Fruit fly (Drosophila melanogaster): ENCODE results near the gene GAPsec.

Gene GAPsec

dm6 chr3L:8633614-8634325, 10.1 kb upstream of the GAPsec start, which contains the start of gene Cdc6:
Gene Cdc6, minus strand, starts transcription at chr3L:8634069.
- TF ChIP-seq h (optimal IDR thresholded peaks at IDR 0.05), result no peak
- TF ChIP-seq Sin3A (optimal IDR thresholded peaks at IDR 0.05), result no peak
- no peak for TF ChIP-seq insv (optimal IDR thresholded peaks at IDR 0.05)
- no peak for TF ChIP-seq psq (optimal IDR thresholded peaks at IDR 0.05)

- TF ChIP-seq h (optimal IDR thresholded peaks at IDR 0.05) (no peak), psq (optimal IDR thresholded peaks at IDR 0.05) (no peak), Myc (optimal IDR thresholded peaks at IDR 0.05) (no peak), Sin3A (optimal IDR thresholded peaks at IDR 0.05) (no peak)
Observed at dm6 chr3L:8629701-8630343, 6.1 kb upstream of the GAPsec start.

dm6 chr3L:8628964-8629363, 5.3 kb upstream of the GAPsec start:
- TF ChIP-seq psq (optimal IDR thresholded peaks at IDR 0.05), result no peak
- TF ChIP-seq ttk (optimal IDR thresholded peaks at IDR 0.05), result no peak
- no peak for TF ChIP-seq insv (optimal IDR thresholded peaks at IDR 0.05)
- no peak for TF ChIP-seq h (optimal IDR thresholded peaks at IDR 0.05)
- TF ChIP-seq Sin3A (optimal IDR thresholded peaks at IDR 0.05), result no peak
- TF ChIP-seq Myc (optimal IDR thresholded peaks at IDR 0.05), result no peak

dm6 chr3L:8627839-8628827, 4.4 kb upstream of the GAPsec start:
- TF ChIP-seq h (optimal IDR thresholded peaks at IDR 0.05) (no peak), Sin3A (optimal IDR thresholded peaks at IDR 0.05) (no peak), ttk (optimal IDR thresholded peaks at IDR 0.05) (no peak), psq (optimal IDR thresholded peaks at IDR 0.05) (no peak), insv (optimal IDR thresholded peaks at IDR 0.05) (no peak), Myc (optimal IDR thresholded peaks at IDR 0.05) (no peak)

dm6 chr3L:8621465-8621864, 2.2 kb downstream of the GAPsec start:
- TF ChIP-seq h (optimal IDR thresholded peaks at IDR 0.05), result no peak
- no peak for TF ChIP-seq ttk (optimal IDR thresholded peaks at IDR 0.05)
- no peak for TF ChIP-seq insv (optimal IDR thresholded peaks at IDR 0.05)
- no peak for TF ChIP-seq psq (optimal IDR thresholded peaks at IDR 0.05)
- no peak for TF ChIP-seq Sin3A (optimal IDR thresholded peaks at IDR 0.05)
- TF ChIP-seq Myc (optimal IDR thresholded peaks at IDR 0.05), result no peak

dm6 chr3L:8619588-8619987, 4.1 kb downstream of the GAPsec start, which contains the start of gene S-Lap2:
Gene S-Lap2, plus strand, starts transcription at chr3L:8619888.
- no peak for TF ChIP-seq Sin3A (optimal IDR thresholded peaks at IDR 0.05)

- no peak for TF ChIP-seq ttk (optimal IDR thresholded peaks at IDR 0.05)
Observed at dm6 chr3L:8616935-8617334, 6.8 kb downstream of the GAPsec start, which contains the start of gene S-Lap1. Gene S-Lap1, plus strand, starts transcription at chr3L:8617235.

- TF ChIP-seq ttk (optimal IDR thresholded peaks at IDR 0.05) (no peak), Myc (optimal IDR thresholded peaks at IDR 0.05) (no peak), insv (optimal IDR thresholded peaks at IDR 0.05) (no peak), h (optimal IDR thresholded peaks at IDR 0.05) (no peak), psq (optimal IDR thresholded peaks at IDR 0.05) (no peak)
Observed at dm6 chr3L:8607449-8607848, 16.3 kb downstream of the GAPsec start.

- TF ChIP-seq ttk (optimal IDR thresholded peaks at IDR 0.05) (no peak), insv (optimal IDR thresholded peaks at IDR 0.05) (no peak), psq (optimal IDR thresholded peaks at IDR 0.05) (no peak), h (optimal IDR thresholded peaks at IDR 0.05) (no peak), Myc (optimal IDR thresholded peaks at IDR 0.05) (no peak), Sin3A (optimal IDR thresholded peaks at IDR 0.05) (no peak)
Observed at dm6 chr3L:8603880-8604692, 19.6 kb downstream of the GAPsec start, which contains the start of the genes CG5989 and CG6282. Gene CG5989, minus strand, starts transcription at chr3L:8604149. Gene CG6282, plus strand, starts transcription at chr3L:8604657.

- TF ChIP-seq h (optimal IDR thresholded peaks at IDR 0.05), result no peak
- TF ChIP-seq ttk (optimal IDR thresholded peaks at IDR 0.05), result no peak
- no peak for TF ChIP-seq Myc (optimal IDR thresholded peaks at IDR 0.05)
- no peak for TF ChIP-seq insv (optimal IDR thresholded peaks at IDR 0.05)
- TF ChIP-seq Sin3A (optimal IDR thresholded peaks at IDR 0.05), result no peak
- TF ChIP-seq psq (optimal IDR thresholded peaks at IDR 0.05), result no peak
Observed at dm6 chr3L:8600752-8601433, 22.8 kb downstream of the GAPsec start, which contains the start of the genes Nelf-E and RpL14. Gene Nelf-E, minus strand, starts transcription at chr3L:8600879. Gene RpL14, plus strand, starts transcription at chr3L:8601006.

dm6 chr3L:8584086-8584485, 39.6 kb downstream of the GAPsec start:
- TF ChIP-seq psq (optimal IDR thresholded peaks at IDR 0.05) (no peak), Myc (optimal IDR thresholded peaks at IDR 0.05) (no peak), Sin3A (optimal IDR thresholded peaks at IDR 0.05) (no peak), ttk (optimal IDR thresholded peaks at IDR 0.05) (no peak), insv (optimal IDR thresholded peaks at IDR 0.05) (no peak), h (optimal IDR thresholded peaks at IDR 0.05) (no peak)
